Worm (Caenorhabditis elegans) whole organism, young adult: ENCODE measurements around the gene ugt-19.

ENCODE experiments used
- B0019.2 ChIP-seq: fragments of 200-800 bp; sonication (Bioruptor generic); conservative IDR thresholded peaks from 2 replicates; pipeline ENCODE4 v1.3.6; 2022; ENCODE audit warnings: missing genetic modification reagents, missing genetic modification characterization, missing compliant biosample characterization
- B0261.1 ChIP-seq: sonication (generic microtip); optimal IDR thresholded peaks from 2 replicates; lab custom pipeline; 2016; ENCODE audit warnings: mild to moderate bottlenecking, missing genetic modification characterization, moderate library complexity, missing compliant biosample characterization
- F10E7.11 ChIP-seq: sonication (generic microtip); optimal IDR thresholded peaks from 2 replicates; lab custom pipeline; 2017; ENCODE audit warnings: mild to moderate bottlenecking, missing genetic modification characterization, moderate library complexity, missing compliant biosample characterization
- F23B12.7 ChIP-seq: sonication (generic microtip); optimal IDR thresholded peaks from 2 replicates; lab custom pipeline; 2017; ENCODE audit warnings: missing genetic modification characterization, mild to moderate bottlenecking, missing compliant biosample characterization, antibody characterized with exemption, moderate library complexity; ENCODE audit not compliant: insufficient read depth
- F33H1.4 ChIP-seq: fragments of 200-800 bp; sonication (Bioruptor generic); IDR thresholded peaks from 2 replicates; pipeline ENCODE4 v1.3.6; 2022; ENCODE audit warnings: missing genetic modification reagents, missing genetic modification characterization, missing compliant biosample characterization
- F52B5.7 ChIP-seq: sonication (generic microtip); optimal IDR thresholded peaks from 2 replicates; lab custom pipeline; 2016; ENCODE audit warnings: mild to moderate bottlenecking, missing genetic modification characterization, missing compliant biosample characterization
- K11D2.4 ChIP-seq: fragments of 200-800 bp; sonication (Bioruptor generic); IDR thresholded peaks from 2 replicates; pipeline ENCODE4 v1.3.6; 2022; ENCODE audit warnings: missing genetic modification reagents, missing genetic modification characterization, missing compliant biosample characterization
- K12H6.12 ChIP-seq: fragments of 200-800 bp; sonication (Bioruptor generic); optimal IDR thresholded peaks from 2 replicates; lab custom pipeline; 2018; ENCODE audit warnings: mild to moderate bottlenecking, missing genetic modification characterization, missing compliant biosample characterization
- Y53F4B.3 ChIP-seq: fragments of 200-800 bp; sonication (Bioruptor generic); IDR thresholded peaks from 2 replicates; pipeline ENCODE4 v1.3.6; 2022; ENCODE audit warnings: missing genetic modification reagents, missing genetic modification characterization, missing compliant biosample characterization
- Y95B8A.8 ChIP-seq: fragments of 200-800 bp; sonication (Bioruptor generic); IDR thresholded peaks from 2 replicates; pipeline ENCODE4 v1.3.6; 2022; ENCODE audit warnings: missing genetic modification reagents, missing genetic modification characterization, missing compliant biosample characterization
- athp-1 ChIP-seq: sonication (generic microtip); optimal IDR thresholded peaks from 2 replicates; lab custom pipeline; 2017; ENCODE audit warnings: mild to moderate bottlenecking, missing genetic modification characterization, missing compliant biosample characterization
- attf-5 ChIP-seq: fragments of 200-800 bp; sonication (Bioruptor generic); optimal IDR thresholded peaks from 2 replicates; lab custom pipeline; 2018; ENCODE audit warnings: mild to moderate bottlenecking, missing genetic modification characterization, missing compliant biosample characterization
- bed-1 ChIP-seq: fragments of 200-800 bp; sonication (Bioruptor generic); IDR thresholded peaks from 2 replicates; pipeline ENCODE4 v1.3.6; 2022; ENCODE audit warnings: missing genetic modification reagents, missing genetic modification characterization, missing compliant biosample characterization
- cebp-1 ChIP-seq, 2 experiments: fragments of 200-800 bp in 1 of 2; sonication (Bioruptor generic) in 1 of 2; sonication (generic microtip) in 1 of 2; IDR thresholded peaks in 1 of 2; optimal IDR thresholded peaks in 1 of 2; 2 replicates each; pipeline versions ENCODE4 v1.3.6 to Lab custom; 2017 to 2022; ENCODE audit warnings: missing compliant biosample characterization in 2 of 2, missing genetic modification characterization in 2 of 2, mild to moderate bottlenecking in 1 of 2, missing genetic modification reagents in 1 of 2, moderate library complexity in 1 of 2
- cebp-2 ChIP-seq: fragments of 200-800 bp; sonication (Bioruptor generic); IDR thresholded peaks from 2 replicates; pipeline ENCODE4 v1.3.6; 2022; ENCODE audit warnings: missing genetic modification characterization, missing compliant biosample characterization
- efl-1 ChIP-seq: fragments of 150-350 bp; optimal IDR thresholded peaks from 2 replicates; lab custom pipeline; 2014; ENCODE audit warnings: missing biosample characterization, missing genetic modification reagents, missing genetic modification characterization
- egrh-3 ChIP-seq: fragments of 200-800 bp; sonication (Bioruptor generic); IDR thresholded peaks from 2 replicates; pipeline ENCODE4 v1.3.6; 2022; ENCODE audit warnings: missing genetic modification reagents, missing genetic modification characterization, missing compliant biosample characterization
- ekl-4 ChIP-seq: fragments of 200-800 bp; sonication (Bioruptor generic); IDR thresholded peaks from 2 replicates; pipeline ENCODE4 v1.3.6; 2022; ENCODE audit warnings: missing genetic modification reagents, missing genetic modification characterization, missing compliant biosample characterization
- ets-4 ChIP-seq: fragments of 200-800 bp; sonication (Bioruptor generic); optimal IDR thresholded peaks from 2 replicates; lab custom pipeline; 2018; ENCODE audit warnings: mild to moderate bottlenecking, missing genetic modification characterization, missing compliant biosample characterization
- fkh-3 ChIP-seq: sonication (generic microtip); optimal IDR thresholded peaks from 2 replicates; lab custom pipeline; 2016; ENCODE audit warnings: mild to moderate bottlenecking, missing genetic modification characterization, missing compliant biosample characterization
- gei-17 ChIP-seq: fragments of 200-800 bp; sonication (Bioruptor generic); optimal IDR thresholded peaks from 2 replicates; lab custom pipeline; 2018; ENCODE audit warnings: mild to moderate bottlenecking, missing genetic modification characterization, missing compliant biosample characterization
- hlh-12 ChIP-seq: sonication (generic microtip); optimal IDR thresholded peaks from 2 replicates; lab custom pipeline; 2016; ENCODE audit warnings: missing genetic modification characterization, missing compliant biosample characterization
- hlh-26 ChIP-seq: fragments of 200-800 bp; sonication (Bioruptor generic); conservative IDR thresholded peaks from 2 replicates; pipeline ENCODE4 v1.3.6; 2022; ENCODE audit warnings: missing genetic modification reagents, missing genetic modification characterization, missing compliant biosample characterization
- hrde-1 ChIP-seq: sonication (generic microtip); optimal IDR thresholded peaks from 2 replicates; lab custom pipeline; 2016; ENCODE audit warnings: missing genetic modification characterization, mild to moderate bottlenecking, missing compliant biosample characterization, moderate library complexity, missing genotype, missing genetic modification reagents, borderline replicate concordance
- lag-1 ChIP-seq: fragments of 200-800 bp; sonication (Bioruptor generic); IDR thresholded peaks from 2 replicates; pipeline ENCODE4 v1.3.6; 2022; ENCODE audit warnings: missing genetic modification reagents, missing genetic modification characterization, missing compliant biosample characterization
- let-526 ChIP-seq: fragments of 200-800 bp; sonication (Bioruptor generic); IDR thresholded peaks from 2 replicates; pipeline ENCODE4 v1.3.6; 2022; ENCODE audit warnings: missing genetic modification reagents, missing genetic modification characterization, missing compliant biosample characterization
- lin-54 ChIP-seq: fragments of 200-800 bp; sonication (Bioruptor generic); optimal IDR thresholded peaks from 2 replicates; lab custom pipeline; 2018; ENCODE audit warnings: mild to moderate bottlenecking, missing genetic modification characterization, missing compliant biosample characterization
- nfyb-1 ChIP-seq: fragments of 200-800 bp; sonication (Bioruptor generic); IDR thresholded peaks from 2 replicates; pipeline ENCODE4 v1.3.6; 2022; ENCODE audit warnings: missing genetic modification reagents, missing genetic modification characterization, missing compliant biosample characterization
- nhr-120 ChIP-seq: fragments of 200-800 bp; sonication (Bioruptor generic); IDR thresholded peaks from 2 replicates; pipeline ENCODE4 v1.3.6; 2022; ENCODE audit warnings: missing genetic modification characterization, missing compliant biosample characterization
- nhr-27 ChIP-seq: fragments of 200-800 bp; sonication (Bioruptor generic); optimal IDR thresholded peaks from 2 replicates; lab custom pipeline; 2018; ENCODE audit warnings: mild to moderate bottlenecking, missing genetic modification characterization, moderate library complexity, missing compliant biosample characterization
- nhr-80 ChIP-seq: sonication (generic microtip); optimal IDR thresholded peaks from 2 replicates; lab custom pipeline; 2016; ENCODE audit warnings: missing genetic modification characterization, missing compliant biosample characterization
- pha-4 ChIP-seq: fragments of 150-350 bp; sonication (generic microtip); optimal IDR thresholded peaks from 2 replicates; lab custom pipeline; 2014; ENCODE audit warnings: missing biosample characterization, missing genetic modification reagents, missing genetic modification characterization
- rec-8 ChIP-seq, 2 experiments: sonication (generic microtip); optimal IDR thresholded peaks; 2 replicates each; lab custom pipeline; 2016; ENCODE audit warnings: mild to moderate bottlenecking in 2 of 2, missing genetic modification characterization in 2 of 2, missing genetic modification reagents in 2 of 2, missing genotype in 2 of 2, missing biosample characterization in 1 of 2, missing compliant biosample characterization in 1 of 2, moderate library complexity in 1 of 2
- repo-1 ChIP-seq: sonication (generic microtip); optimal IDR thresholded peaks from 2 replicates; lab custom pipeline; 2017; ENCODE audit warnings: mild to moderate bottlenecking, missing genetic modification characterization, missing compliant biosample characterization
- snpc-4 ChIP-seq, 5 experiments: fragments of 150-350 bp in 1 of 5; sonication (generic microtip) in 4 of 5; optimal IDR thresholded peaks; 2 replicates each; lab custom pipeline; 2014 to 2018; ENCODE audit warnings: missing genetic modification characterization in 5 of 5, missing biosample characterization in 3 of 5, antibody characterized with exemption in 2 of 5, mild to moderate bottlenecking in 2 of 5, missing compliant biosample characterization in 2 of 5, missing genotype in 2 of 5, moderate library complexity in 2 of 5, missing genetic modification reagents in 1 of 5
- somi-1 ChIP-seq: fragments of 200-800 bp; sonication (Bioruptor generic); optimal IDR thresholded peaks from 2 replicates; lab custom pipeline; 2018; ENCODE audit warnings: mild to moderate bottlenecking, missing genetic modification characterization, missing compliant biosample characterization
- zim-3 ChIP-seq: sonication (generic microtip); optimal IDR thresholded peaks from 2 replicates; lab custom pipeline; 2017; ENCODE audit warnings: mild to moderate bottlenecking, missing genetic modification characterization, moderate library complexity, missing compliant biosample characterization
- ztf-18 ChIP-seq: sonication (generic microtip); optimal IDR thresholded peaks from 2 replicates; lab custom pipeline; 2016; ENCODE audit warnings: missing genotype, mild to moderate bottlenecking, missing genetic modification characterization, missing compliant biosample characterization
- ztf-22 ChIP-seq: fragments of 200-800 bp; sonication (Bioruptor generic); optimal IDR thresholded peaks from 2 replicates; lab custom pipeline; 2018; ENCODE audit warnings: mild to moderate bottlenecking, missing genetic modification characterization, moderate library complexity, missing compliant biosample characterization
- ztf-25 ChIP-seq: fragments of 200-800 bp; sonication (Bioruptor generic); IDR thresholded peaks from 2 replicates; pipeline ENCODE4 v1.3.6; 2022; ENCODE audit warnings: missing genetic modification reagents, missing genetic modification characterization, missing compliant biosample characterization
- ztf-28 ChIP-seq: fragments of 200-800 bp; sonication (Bioruptor generic); IDR thresholded peaks from 2 replicates; pipeline ENCODE4 v1.3.6; 2022; ENCODE audit warnings: missing genetic modification reagents, missing genetic modification characterization, missing compliant biosample characterization

The ugt-19 gene

DNA sequence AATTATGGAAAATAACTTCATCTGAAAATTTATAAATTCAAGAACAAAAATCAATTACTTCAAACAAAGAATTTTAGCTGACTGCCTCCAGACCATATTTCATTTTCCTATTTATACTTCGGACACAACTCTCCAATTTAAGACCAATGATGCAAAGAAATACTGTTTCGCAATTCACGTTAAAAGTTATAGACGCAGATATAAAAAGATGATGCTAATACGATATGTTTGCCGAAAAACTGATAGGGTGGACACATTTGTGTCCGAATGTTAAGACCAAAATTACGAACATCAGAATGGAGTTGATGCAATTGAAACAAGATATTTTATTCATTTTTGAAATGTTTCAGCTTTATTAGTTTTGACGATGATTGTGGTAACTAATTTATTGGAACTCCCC is at the start of gene ugt-19:
Gene ugt-19, minus strand, starts transcription at position 28 of the 400 bp plus-strand sequence.
- TF ChIP-seq pha-4: no peak
- TF ChIP-seq nhr-80 (tag; lab: Kevin White, UChicago): peak; percentile 71
- TF ChIP-seq nhr-120 (GFP tag; lab: Robert Waterston, UW): no peak
- no peak for TF ChIP-seq gei-17 (GFP tag; lab: Kevin White, UChicago)
- TF ChIP-seq nhr-27 (tag; lab: Kevin White, UChicago): no peak
- no peak for TF ChIP-seq F23B12.7 (tag; lab: Kevin White, UChicago)
- TF ChIP-seq cebp-1 (GFP tag; IDR thresholded peaks at IDR 0.05; lab: Robert Waterston, UW): peak; percentile 74; the same call in 1 of the 2 replicates
- TF ChIP-seq cebp-1 (tag; optimal IDR thresholded peaks at IDR 0.05; lab: Kevin White, UChicago): peak; percentile 89
- TF ChIP-seq, all 124 proteins: peak for 2

DNA sequence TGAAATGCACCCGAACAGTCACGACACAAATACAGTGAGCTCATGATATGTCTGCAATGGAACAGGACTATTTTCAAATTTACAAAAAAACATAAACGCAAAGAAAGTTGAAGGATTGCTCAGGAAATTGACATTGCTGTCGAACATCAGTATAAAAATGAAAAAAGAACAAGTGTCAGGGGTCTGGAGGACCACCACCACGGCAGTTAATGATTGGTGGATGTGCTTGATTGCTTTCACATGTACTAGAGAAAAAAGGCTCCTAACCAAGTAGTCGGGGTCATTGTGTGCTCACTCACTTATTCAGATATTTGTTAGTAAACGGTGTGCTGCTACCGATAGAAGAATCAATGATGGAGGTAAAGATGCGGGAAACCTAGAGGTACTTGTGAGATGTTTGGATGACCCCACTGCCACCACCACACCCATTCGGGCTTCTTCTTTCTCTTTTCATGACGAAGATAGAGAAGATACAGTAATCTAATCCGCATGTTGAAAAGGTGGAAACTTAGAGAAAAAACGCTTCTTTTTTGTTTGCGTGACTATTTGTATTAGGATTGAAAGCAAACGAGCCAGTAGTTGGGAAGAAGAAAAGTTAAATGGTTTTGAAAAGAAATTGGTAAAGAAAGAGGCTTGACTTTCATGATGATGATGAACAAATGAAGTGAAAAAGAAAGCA is 47.6 kb upstream of the ugt-19 start, which contains the start of gene M03D4.4:
Gene M03D4.4, minus strand, starts transcription at position 51 of the 679 bp plus-strand sequence.
- TF ChIP-seq ztf-28 (GFP tag; lab: Robert Waterston, UW) (no peak), attf-5 (GFP tag; lab: Kevin White, UChicago) (no peak), athp-1 (tag; lab: Kevin White, UChicago) (no peak)
- TF ChIP-seq, all 124 proteins: peak for 0

DNA sequence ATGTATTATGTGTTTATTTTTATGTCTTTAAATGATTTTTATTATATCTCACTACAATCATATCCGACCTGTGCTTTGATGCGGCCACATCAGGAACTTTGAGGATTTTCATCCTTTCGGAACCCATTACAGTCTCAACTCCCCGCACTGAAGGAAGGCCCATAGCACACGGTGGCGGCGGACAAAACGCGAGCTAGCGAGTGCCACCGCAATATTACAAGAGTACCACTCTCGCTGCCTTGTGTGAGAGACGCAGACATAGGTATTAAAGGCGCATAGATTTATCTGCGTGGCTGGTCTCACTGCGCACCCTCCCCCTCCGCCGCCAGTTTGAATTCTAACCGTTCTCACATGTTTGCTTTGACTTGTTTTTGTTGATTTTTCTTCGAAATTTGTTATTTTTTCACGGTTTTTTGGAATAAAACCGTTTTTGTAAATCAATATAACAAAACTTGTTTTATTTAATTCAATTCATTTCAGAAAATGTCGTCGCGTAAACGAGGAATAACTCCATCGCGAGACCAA is 38.1 kb upstream of the ugt-19 start, which contains the start of gene zen-4:
Gene zen-4, plus strand, starts transcription at position 475 of the 525 bp plus-strand sequence.
- TF ChIP-seq Y95B8A.8 (GFP tag; lab: Robert Waterston, UW): peak; percentile 83; the same call in 1 of the 2 replicates
- TF ChIP-seq repo-1 (tag; lab: Kevin White, UChicago): peak; percentile 82
- TF ChIP-seq let-526 (GFP tag; lab: Robert Waterston, UW): peak; percentile 69; the same call in 1 of the 2 replicates
- TF ChIP-seq lag-1 (GFP tag; lab: Robert Waterston, UW): no peak
- TF ChIP-seq somi-1: no peak
- peak; percentile 70 for TF ChIP-seq efl-1 (GFP tag; lab: Kevin White, UChicago)
- TF ChIP-seq cebp-2 (GFP tag; lab: Robert Waterston, UW): peak; percentile 76; the same call in 1 of the 2 replicates
- TF ChIP-seq F33H1.4 (GFP tag; lab: Robert Waterston, UW): peak; percentile 89
- TF ChIP-seq ztf-28 (GFP tag; lab: Robert Waterston, UW): 0 out of 2 replicates have a peak, but pooled peaks have one; percentile 54
- TF ChIP-seq B0019.2: peak; percentile 55
- TF ChIP-seq rec-8 (tag; optimal IDR thresholded peaks at IDR 0.05; lab: Kevin White, UChicago): peak; percentile 30 to 72
- peak; percentile 71; the same call in 1 of the 2 replicates for TF ChIP-seq nfyb-1 (GFP tag; lab: Robert Waterston, UW)
- no peak for TF ChIP-seq F10E7.11
- TF ChIP-seq ekl-4: peak; percentile 92
- TF ChIP-seq Y53F4B.3 (GFP tag; lab: Robert Waterston, UW): peak; percentile 59; the same call in 1 of the 2 replicates
- peak; percentile 52 for TF ChIP-seq ztf-18 (tag; lab: Kevin White, UChicago)
- TF ChIP-seq egrh-3 (GFP tag; lab: Robert Waterston, UW): peak; percentile 63
- TF ChIP-seq hrde-1: peak; percentile 77
- TF ChIP-seq K12H6.12 (tag; lab: Kevin White, UChicago): no peak
- TF ChIP-seq bed-1 (GFP tag; lab: Robert Waterston, UW): no peak
- TF ChIP-seq ets-4: no peak
- peak; percentile 80 for TF ChIP-seq athp-1 (tag; lab: Kevin White, UChicago)
- no peak for TF ChIP-seq K11D2.4 (GFP tag; lab: Robert Waterston, UW)
- peak; percentile 92 for TF ChIP-seq lin-54
- no peak for TF ChIP-seq F52B5.7 (tag; lab: Kevin White, UChicago)
- TF ChIP-seq ztf-22 (GFP tag; lab: Kevin White, UChicago): no peak
- no peak for TF ChIP-seq hlh-12 (tag; lab: Kevin White, UChicago)
- TF ChIP-seq hlh-26: no peak
- TF ChIP-seq ztf-25: no peak
- no peak for TF ChIP-seq B0261.1 (tag; lab: Kevin White, UChicago)
- TF ChIP-seq fkh-3 (tag; lab: Kevin White, UChicago): no peak
- peak; percentile 99 for TF ChIP-seq snpc-4 (GFP tag; optimal IDR thresholded peaks at IDR 0.05; lab: Kevin White, UChicago)
- TF ChIP-seq snpc-4 (tag; optimal IDR thresholded peaks at IDR 0.05; lab: Kevin White, UChicago): peak; percentile 98 to 99 (median 98)
- TF ChIP-seq zim-3: no peak
